Fruit fly (Drosophila melanogaster): ENCODE measurements around the gene CG9541.

CG9541 gene

dm6 chr2L:8984614-8985318 is 9.5 kb upstream of the CG9541 start, which contains the start of gene CG13101:
CG13101 (minus strand) TSS chr2L:8984872.
- TF ChIP-seq CG6689 (GFP tag; IDR thresholded peaks at IDR 0.05) = peak; percentile 94
- TF ChIP-seq twi (tag; optimal IDR thresholded peaks at IDR 0.05) = peak; percentile 84
- peak; percentile 74 for TF ChIP-seq ERR (GFP tag; optimal IDR thresholded peaks at IDR 0.05)
- peak; percentile 89 for TF ChIP-seq ATbp (GFP tag; optimal IDR thresholded peaks at IDR 0.05)
- peak; percentile 90; the same call in 2 of the 3 replicates for TF ChIP-seq Mrtf (GFP tag; IDR thresholded peaks at IDR 0.05)
- peak; percentile 93 for TF ChIP-seq CG4730 (GFP tag; IDR thresholded peaks at IDR 0.05)
- TF ChIP-seq CG14441 (GFP tag; IDR thresholded peaks at IDR 0.05) = peak; percentile 93
- peak in 1 of 3 experiments; percentile 83 for TF ChIP-seq Stat92E (GFP tag; optimal IDR thresholded peaks at IDR 0.05)
- peak; percentile 80 for TF ChIP-seq D19A (tag; optimal IDR thresholded peaks at IDR 0.05)
- peak; percentile 80 for TF ChIP-seq cas (GFP tag; IDR thresholded peaks at IDR 0.05)
- TF ChIP-seq BEAF-32 (GFP tag; optimal IDR thresholded peaks at IDR 0.05) = no peak
- TF ChIP-seq CG8359 (GFP tag; optimal IDR thresholded peaks at IDR 0.05; ENCODE audit: borderline replicate concordance) = peak; percentile 79
- TF ChIP-seq CG34376 (GFP tag; optimal IDR thresholded peaks at IDR 0.05) = peak; percentile 62
- no peak for TF ChIP-seq pita (GFP tag; optimal IDR thresholded peaks at IDR 0.05)
- TF ChIP-seq CG30020 (tag; optimal IDR thresholded peaks at IDR 0.05) = peak; percentile 61
- peak; percentile 78 for TF ChIP-seq HLH54F (GFP tag; optimal IDR thresholded peaks at IDR 0.05)
- no peak for TF ChIP-seq Kr (GFP tag; optimal IDR thresholded peaks at IDR 0.05)
- TF ChIP-seq zfh1 (GFP tag; IDR thresholded peaks at IDR 0.05) = peak; percentile 94
- peak; percentile 87 for TF ChIP-seq CG9215 (GFP tag; IDR thresholded peaks at IDR 0.05)
- no peak for TF ChIP-seq CG14860 (GFP tag; IDR thresholded peaks at IDR 0.05; ENCODE audit: partially characterized antibody)
- TF ChIP-seq CG14710 (tag; optimal IDR thresholded peaks at IDR 0.05) = peak; percentile 91
- TF ChIP-seq CG1529 (GFP tag; optimal IDR thresholded peaks at IDR 0.05) = peak; percentile 81
- TF ChIP-seq Sox100B (GFP tag; optimal IDR thresholded peaks at IDR 0.05) = peak; percentile 89
- peak; percentile 91 for TF ChIP-seq Xbp1 (GFP tag; optimal IDR thresholded peaks at IDR 0.05)
- peak; percentile 90 for TF ChIP-seq CG3281 (GFP tag; optimal IDR thresholded peaks at IDR 0.05)
- TF ChIP-seq slou (GFP tag; optimal IDR thresholded peaks at IDR 0.05) = peak; percentile 76
- TF ChIP-seq Abd-B (GFP tag; optimal IDR thresholded peaks at IDR 0.05) = peak; percentile 86
- TF ChIP-seq stc (GFP tag; IDR thresholded peaks at IDR 0.05) = peak; percentile 96
- peak; percentile 94 for TF ChIP-seq Ada2b (GFP tag; IDR thresholded peaks at IDR 0.05)
- peak; percentile 87 for TF ChIP-seq CG6683 (GFP tag; optimal IDR thresholded peaks at IDR 0.05)
- TF ChIP-seq CG11398 (GFP tag; optimal IDR thresholded peaks at IDR 0.05) = peak; percentile 54
- peak; percentile 49; the same call in 1 of the 2 replicates for TF ChIP-seq GATAe (GFP tag; conservative IDR thresholded peaks at IDR 0.05)
- peak; percentile 18 for TF ChIP-seq CG3995 (GFP tag; optimal IDR thresholded peaks at IDR 0.05)
- peak; percentile 90 for TF ChIP-seq ind (GFP tag; optimal IDR thresholded peaks at IDR 0.05)
- TF ChIP-seq MTF-1 (GFP tag; optimal IDR thresholded peaks at IDR 0.05; ENCODE audit: borderline replicate concordance) = peak; percentile 79
- peak; percentile 59 for TF ChIP-seq CG7928 (GFP tag; optimal IDR thresholded peaks at IDR 0.05)
- peak; percentile 61 for TF ChIP-seq Usf (GFP tag; optimal IDR thresholded peaks at IDR 0.05)
- TF ChIP-seq CG8924 (tag; optimal IDR thresholded peaks at IDR 0.05) = peak; percentile 95
- TF ChIP-seq Antp (GFP tag; optimal IDR thresholded peaks at IDR 0.05) = peak; percentile 14
- TF ChIP-seq rib (GFP tag; IDR thresholded peaks at IDR 0.05) = peak; percentile 93
- TF ChIP-seq CG9609 (GFP tag; optimal IDR thresholded peaks at IDR 0.05) = peak; percentile 69
- TF ChIP-seq eyg (GFP tag; optimal IDR thresholded peaks at IDR 0.05) = peak; percentile 72
- peak; percentile 89 for TF ChIP-seq HHEX (GFP tag; optimal IDR thresholded peaks at IDR 0.05)
- TF ChIP-seq zfh2 (GFP tag; optimal IDR thresholded peaks at IDR 0.05) = peak; percentile 66
- TF ChIP-seq CG18262 (tag; optimal IDR thresholded peaks at IDR 0.05) = peak; percentile 94
- TF ChIP-seq btn (GFP tag; optimal IDR thresholded peaks at IDR 0.05) = no peak
- no peak for TF ChIP-seq bigmax (GFP tag; optimal IDR thresholded peaks at IDR 0.05)
- TF ChIP-seq schlank (tag; optimal IDR thresholded peaks at IDR 0.05) = peak; percentile 58
- TF ChIP-seq Ravus (GFP tag; IDR thresholded peaks at IDR 0.05) = peak; percentile 84

Data from whole organism, embryonic.